Worm (Caenorhabditis elegans) whole organism, early embryonic: Measurements from ENCODE around the gene stim-1.

Experiments
- F13C5.2 ChIP-seq: sonication (generic microtip); optimal IDR thresholded peaks from 2 replicates; lab custom pipeline; 2017; ENCODE audit warnings: mild to moderate bottlenecking, missing genetic modification characterization, inconsistent platforms, missing compliant biosample characterization
- ama-1 ChIP-seq: fragments of 150-350 bp; optimal IDR thresholded peaks from 2 replicates; lab custom pipeline; 2014
- tbx-37 ChIP-seq: fragments of 200-800 bp; sonication (Bioruptor generic); conservative IDR thresholded peaks from 2 replicates; pipeline ENCODE4 v1.3.6; 2022; ENCODE audit warnings: missing genetic modification reagents, missing genetic modification characterization, missing compliant biosample characterization

- no peak for TF ChIP-seq F13C5.2
- no peak for TF ChIP-seq ama-1
- no peak for TF ChIP-seq tbx-37 (GFP tag; lab: Robert Waterston, UW)
These were observed 15.9 kb upstream of the stim-1 start, which contains the start of gene affl-2 for ce11 chrIII:434361-434941.
